Fruit fly (Drosophila melanogaster): Measurements from ENCODE around the gene Dhpr.

DNA sequence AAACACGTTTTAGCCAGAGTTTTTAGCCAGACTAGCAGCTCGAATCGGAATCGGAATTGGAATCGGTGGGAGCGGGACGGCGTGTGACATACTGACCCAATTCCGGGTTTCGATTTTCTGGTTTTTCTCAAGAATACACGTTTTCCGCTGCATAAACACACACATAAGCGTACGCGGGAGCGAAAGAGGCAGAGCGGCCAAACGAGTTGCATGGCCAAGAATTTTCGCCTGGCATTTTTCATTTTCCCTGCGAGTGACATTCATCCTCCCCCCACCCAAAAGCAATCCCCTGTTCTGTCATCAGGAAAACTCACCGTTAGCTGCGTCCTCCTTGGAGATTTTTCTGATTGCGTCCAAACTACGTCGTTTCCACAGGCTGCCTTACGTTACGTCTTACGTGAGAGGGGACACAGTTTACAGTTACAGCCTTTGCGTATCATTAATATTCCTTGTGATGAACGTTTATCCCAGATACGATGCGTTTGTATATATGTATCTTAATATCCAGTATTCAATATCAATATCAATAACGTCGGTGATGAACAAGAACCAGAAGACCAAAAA is 4.7 kb upstream of the Dhpr start:
- TF ChIP-seq Hr96 (GFP tag; optimal IDR thresholded peaks at IDR 0.05) (no peak), bab1 (GFP tag; optimal IDR thresholded peaks at IDR 0.05) (no peak), ovo (GFP tag; optimal IDR thresholded peaks at IDR 0.05) (no peak), cic (GFP tag; optimal IDR thresholded peaks at IDR 0.05) (no peak), CG14711 (tag; optimal IDR thresholded peaks at IDR 0.05) (no peak), CG7101 (tag; optimal IDR thresholded peaks at IDR 0.05) (no peak), toe (GFP tag; optimal IDR thresholded peaks at IDR 0.05) (no peak), CG11617 (GFP tag; optimal IDR thresholded peaks at IDR 0.05) (no peak), kay (GFP tag; ENCODE audit: borderline replicate concordance) (no peak)

Data from whole organism, adult.